Fruit fly (Drosophila melanogaster) whole organism, prepupa: ENCODE results near the gene CG16952.

Experiments
- Blimp-1 ChIP-seq: fragments of 200-800 bp; sonication (Bioruptor generic); optimal IDR thresholded peaks from 3 replicates; lab custom pipeline; 2017; ENCODE audit warnings: missing biosample characterization, missing genetic modification characterization, mild to moderate bottlenecking, moderate library complexity, missing genetic modification reagents
- CG11294 ChIP-seq: fragments of 200-800 bp; sonication (Bioruptor generic); IDR thresholded peaks from 2 replicates; pipeline ENCODE4 v1.3.6; 2022; ENCODE audit warnings: missing biosample characterization, missing genetic modification characterization
- CG11762 ChIP-seq: fragments of 200-800 bp; sonication (Bioruptor generic); optimal IDR thresholded peaks from 3 replicates; lab custom pipeline; 2016; ENCODE audit warnings: missing biosample characterization, missing genetic modification characterization; ENCODE audit not compliant: insufficient read depth
- CG11902 ChIP-seq: fragments of 200-800 bp; sonication (Bioruptor generic); optimal IDR thresholded peaks from 3 replicates; lab custom pipeline; 2016; ENCODE audit warnings: missing biosample characterization, missing genetic modification characterization
- CG15336 ChIP-seq: fragments of 200-800 bp; sonication (Bioruptor generic); IDR thresholded peaks from 2 replicates; pipeline ENCODE4 v1.3.6; 2022; ENCODE audit warnings: missing biosample characterization, missing genetic modification characterization
- CG1621 ChIP-seq: fragments of 200-800 bp; sonication (Bioruptor generic); optimal IDR thresholded peaks from 3 replicates; lab custom pipeline; 2018; ENCODE audit warnings: missing biosample characterization, mild to moderate bottlenecking, missing genetic modification characterization
- CG31627 ChIP-seq: fragments of 200-800 bp; sonication (Bioruptor generic); optimal IDR thresholded peaks from 3 replicates; lab custom pipeline; 2016; ENCODE audit warnings: missing biosample characterization, missing genetic modification characterization
- CG32006 ChIP-seq: fragments of 200-800 bp; sonication (Bioruptor generic); optimal IDR thresholded peaks from 3 replicates; lab custom pipeline; 2017; ENCODE audit warnings: missing biosample characterization, mild to moderate bottlenecking, missing genetic modification characterization
- CG34406 ChIP-seq: fragments of 200-800 bp; sonication (Bioruptor generic); optimal IDR thresholded peaks from 3 replicates; lab custom pipeline; 2016; ENCODE audit warnings: missing biosample characterization, missing genetic modification characterization
- CG3919 ChIP-seq: fragments of 200-800 bp; sonication (Bioruptor generic); optimal IDR thresholded peaks from 3 replicates; lab custom pipeline; 2016; ENCODE audit warnings: missing biosample characterization, missing genetic modification characterization
- CG4318 ChIP-seq: fragments of 200-800 bp; sonication (Bioruptor generic); optimal IDR thresholded peaks from 3 replicates; lab custom pipeline; 2017; ENCODE audit warnings: missing biosample characterization, mild to moderate bottlenecking, missing genetic modification characterization
- CG6163 ChIP-seq: fragments of 200-800 bp; sonication (Bioruptor generic); IDR thresholded peaks from 3 replicates; pipeline ENCODE4 v1.3.6; 2022; ENCODE audit warnings: missing biosample characterization, missing genetic modification characterization
- CG6792 ChIP-seq: fragments of 200-800 bp; sonication (Bioruptor generic); optimal IDR thresholded peaks from 3 replicates; lab custom pipeline; 2016; ENCODE audit warnings: missing biosample characterization, missing genetic modification characterization
- CG6854 ChIP-seq: fragments of 200-800 bp; sonication (Bioruptor generic); optimal IDR thresholded peaks from 2 replicates; lab custom pipeline; 2017; ENCODE audit warnings: missing biosample characterization, mild to moderate bottlenecking, missing genetic modification characterization
- CG8119 ChIP-seq: fragments of 200-800 bp; sonication (Bioruptor generic); IDR thresholded peaks from 3 replicates; pipeline ENCODE4 v1.3.6; 2022; ENCODE audit warnings: missing biosample characterization, missing genetic modification characterization
- CG8319 ChIP-seq: fragments of 200-800 bp; sonication (Bioruptor generic); optimal IDR thresholded peaks from 3 replicates; lab custom pipeline; 2016; ENCODE audit warnings: missing biosample characterization, missing genetic modification characterization
- CG8632 ChIP-seq: fragments of 200-800 bp; sonication (Bioruptor generic); optimal IDR thresholded peaks from 3 replicates; lab custom pipeline; 2016; ENCODE audit warnings: missing biosample characterization, missing genetic modification characterization
- CG9139 ChIP-seq: fragments of 200-800 bp; sonication (Bioruptor generic); optimal IDR thresholded peaks from 3 replicates; lab custom pipeline; 2017; ENCODE audit warnings: missing biosample characterization, mild to moderate bottlenecking, missing genetic modification characterization
- Eip75B ChIP-seq: fragments of 200-800 bp; sonication (Bioruptor generic); optimal IDR thresholded peaks from 3 replicates; lab custom pipeline; 2016; ENCODE audit warnings: missing biosample characterization, missing genetic modification characterization
- Eip78C ChIP-seq: fragments of 200-800 bp; sonication (Bioruptor generic); peaks from one replicate; lab custom pipeline; 2016; ENCODE audit warnings: missing biosample characterization, missing genetic modification characterization
- Eip93F ChIP-seq: fragments of 200-800 bp; sonication (Bioruptor generic); optimal IDR thresholded peaks from 2 replicates; lab custom pipeline; 2016; ENCODE audit warnings: missing biosample characterization, mild to moderate bottlenecking, missing genetic modification characterization
- Ets21C ChIP-seq: fragments of 200-800 bp; sonication (Bioruptor generic); optimal IDR thresholded peaks from 3 replicates; lab custom pipeline; 2016; ENCODE audit warnings: missing biosample characterization, missing genetic modification characterization
- Gug ChIP-seq: fragments of 200-800 bp; sonication (Bioruptor generic); IDR thresholded peaks from 2 replicates; pipeline ENCODE4 v1.3.6; 2022; ENCODE audit warnings: missing biosample characterization, missing genetic modification characterization
- Hr4 ChIP-seq: fragments of 200-800 bp; sonication (Bioruptor generic); optimal IDR thresholded peaks from 3 replicates; lab custom pipeline; 2016; ENCODE audit warnings: missing biosample characterization, missing genetic modification characterization
- Lpt ChIP-seq: fragments of 200-800 bp; sonication (Bioruptor generic); optimal IDR thresholded peaks from 3 replicates; lab custom pipeline; 2016; ENCODE audit warnings: missing biosample characterization, missing genetic modification characterization
- Met ChIP-seq: fragments of 200-800 bp; sonication (Bioruptor generic); optimal IDR thresholded peaks from 3 replicates; lab custom pipeline; 2016; ENCODE audit warnings: missing biosample characterization, missing genetic modification characterization
- OdsH ChIP-seq: fragments of 200-800 bp; sonication (Bioruptor generic); optimal IDR thresholded peaks from 3 replicates; lab custom pipeline; 2016; ENCODE audit warnings: missing biosample characterization, missing genetic modification characterization
- Smox ChIP-seq: fragments of 200-800 bp; sonication (Bioruptor generic); optimal IDR thresholded peaks from 3 replicates; lab custom pipeline; 2016; ENCODE audit warnings: missing biosample characterization, missing genetic modification characterization
- Sox102F ChIP-seq: fragments of 200-800 bp; sonication (Bioruptor generic); optimal IDR thresholded peaks from 2 replicates; lab custom pipeline; 2016; ENCODE audit warnings: missing biosample characterization, mild to moderate bottlenecking, missing genetic modification characterization
- Sox15 ChIP-seq: fragments of 200-800 bp; sonication (Bioruptor generic); optimal IDR thresholded peaks from 3 replicates; lab custom pipeline; 2016; ENCODE audit warnings: missing biosample characterization, missing genetic modification characterization
- achi ChIP-seq: fragments of 200-800 bp; sonication (Bioruptor generic); optimal IDR thresholded peaks from 3 replicates; lab custom pipeline; 2016; ENCODE audit warnings: missing biosample characterization, missing genetic modification characterization
- acj6 ChIP-seq: fragments of 200-800 bp; sonication (Bioruptor generic); optimal IDR thresholded peaks from 3 replicates; lab custom pipeline; 2016; ENCODE audit warnings: missing biosample characterization, missing genetic modification characterization
- cyc ChIP-seq: fragments of 200-800 bp; sonication (Bioruptor generic); optimal IDR thresholded peaks from 3 replicates; lab custom pipeline; 2016; ENCODE audit warnings: missing biosample characterization, missing genetic modification characterization
- dsx ChIP-seq: fragments of 200-800 bp; optimal IDR thresholded peaks from 3 replicates; lab custom pipeline; 2019; ENCODE audit warnings: missing biosample characterization, mild to moderate bottlenecking, missing genetic modification characterization, moderate library complexity; ENCODE audit not compliant: poor library complexity, severe bottlenecking
- eg ChIP-seq: fragments of 200-800 bp; sonication (Bioruptor generic); IDR thresholded peaks from 3 replicates; pipeline ENCODE4 v1.3.6; 2022; ENCODE audit warnings: missing biosample characterization, missing genetic modification characterization
- esn ChIP-seq: fragments of 200-800 bp; sonication (Bioruptor generic); optimal IDR thresholded peaks from 2 replicates; lab custom pipeline; 2016; ENCODE audit warnings: missing biosample characterization, mild to moderate bottlenecking, missing genetic modification characterization, moderate library complexity
- fd59A ChIP-seq: fragments of 200-800 bp; sonication (Bioruptor generic); optimal IDR thresholded peaks from 2 replicates; lab custom pipeline; 2017; ENCODE audit warnings: missing biosample characterization, mild to moderate bottlenecking, missing genetic modification characterization, missing genetic modification reagents
- fd85E ChIP-seq: fragments of 200-800 bp; sonication (Bioruptor generic); optimal IDR thresholded peaks from 3 replicates; lab custom pipeline; 2016; ENCODE audit warnings: missing biosample characterization, missing genetic modification characterization
- fkh ChIP-seq: fragments of 200-800 bp; sonication (Bioruptor generic); optimal IDR thresholded peaks from 3 replicates; lab custom pipeline; 2017; ENCODE audit warnings: missing biosample characterization, mild to moderate bottlenecking, missing genetic modification characterization, moderate library complexity
- lz ChIP-seq: fragments of 200-800 bp; sonication (Bioruptor generic); optimal IDR thresholded peaks from 3 replicates; lab custom pipeline; 2016; ENCODE audit warnings: missing biosample characterization, missing genetic modification characterization
- pdm3 ChIP-seq: fragments of 200-800 bp; sonication (Bioruptor generic); optimal IDR thresholded peaks from 3 replicates; lab custom pipeline; 2016; ENCODE audit warnings: missing biosample characterization, missing genetic modification characterization
- spab ChIP-seq: fragments of 200-800 bp; sonication (Bioruptor generic); optimal IDR thresholded peaks from 2 replicates; lab custom pipeline; 2017; ENCODE audit warnings: missing biosample characterization, mild to moderate bottlenecking, missing genetic modification characterization, missing genetic modification reagents
- svp ChIP-seq: fragments of 200-800 bp; sonication (Bioruptor generic); peaks from one replicate; lab custom pipeline; 2016; ENCODE audit warnings: missing biosample characterization, missing genetic modification characterization
- topi ChIP-seq: fragments of 200-800 bp; sonication (Bioruptor generic); optimal IDR thresholded peaks from 3 replicates; lab custom pipeline; 2016; ENCODE audit warnings: missing biosample characterization, missing genetic modification characterization
- vri ChIP-seq: fragments of 200-800 bp; sonication (Bioruptor generic); optimal IDR thresholded peaks from 3 replicates; lab custom pipeline; 2016; ENCODE audit warnings: missing biosample characterization, mild to moderate bottlenecking, missing genetic modification characterization

The CG16952 gene

dm6 chrX:15844139-15844538, 25.8 kb upstream of the CG16952 start, which contains the start of the genes ArgRS and CG8578 (continued):
- TF ChIP-seq CG4318 (GFP tag; lab: Kevin White, UChicago) (no peak), CG8632 (GFP tag; lab: Kevin White, UChicago) (no peak), Lpt (GFP tag; lab: Kevin White, UChicago) (no peak), achi (GFP tag; lab: Kevin White, UChicago) (no peak), CG11762 (GFP tag; lab: Kevin White, UChicago) (peak; percentile 29), Gug (GFP tag; lab: Robert Waterston, UW) (peak; percentile 78), lz (peak; percentile 74)
- TF ChIP-seq, all 60 proteins: peak for 23

dm6 chrX:15849021-15849420, 21.0 kb upstream of the CG16952 start, which contains the start of gene sun:
Gene sun (minus strand): TSS chrX:15849258.
- TF ChIP-seq lz (no peak), CG4318 (GFP tag; lab: Kevin White, UChicago) (no peak), Sox15 (GFP tag; lab: Kevin White, UChicago) (no peak), svp (peak; percentile 6), Ets21C (GFP tag; lab: Kevin White, UChicago) (no peak), CG6854 (GFP tag; lab: Kevin White, UChicago) (no peak), CG8632 (GFP tag; lab: Kevin White, UChicago) (no peak), fd85E (GFP tag; lab: Kevin White, UChicago) (no peak), Eip93F (GFP tag; lab: Kevin White, UChicago) (no peak), CG31627 (GFP tag; lab: Kevin White, UChicago) (no peak), Blimp-1 (GFP tag; lab: Kevin White, UChicago) (no peak), Eip78C (GFP tag; lab: Kevin White, UChicago) (peak; percentile 31), Met (GFP tag; lab: Kevin White, UChicago) (no peak), CG15336 (no peak), spab (no peak), OdsH (GFP tag; lab: Kevin White, UChicago) (no peak), pdm3 (GFP tag; lab: Kevin White, UChicago) (no peak), CG34406 (GFP tag; lab: Kevin White, UChicago) (no peak), eg (no peak), CG9139 (GFP tag; lab: Kevin White, UChicago) (no peak), Gug (GFP tag; lab: Robert Waterston, UW) (no peak), achi (GFP tag; lab: Kevin White, UChicago) (no peak), CG1621 (no peak), CG11902 (GFP tag; lab: Kevin White, UChicago) (no peak), vri (GFP tag; lab: Kevin White, UChicago) (peak; percentile 77), CG32006 (GFP tag; lab: Kevin White, UChicago) (no peak)
- TF ChIP-seq, all 60 proteins: peak for 3

DNA sequence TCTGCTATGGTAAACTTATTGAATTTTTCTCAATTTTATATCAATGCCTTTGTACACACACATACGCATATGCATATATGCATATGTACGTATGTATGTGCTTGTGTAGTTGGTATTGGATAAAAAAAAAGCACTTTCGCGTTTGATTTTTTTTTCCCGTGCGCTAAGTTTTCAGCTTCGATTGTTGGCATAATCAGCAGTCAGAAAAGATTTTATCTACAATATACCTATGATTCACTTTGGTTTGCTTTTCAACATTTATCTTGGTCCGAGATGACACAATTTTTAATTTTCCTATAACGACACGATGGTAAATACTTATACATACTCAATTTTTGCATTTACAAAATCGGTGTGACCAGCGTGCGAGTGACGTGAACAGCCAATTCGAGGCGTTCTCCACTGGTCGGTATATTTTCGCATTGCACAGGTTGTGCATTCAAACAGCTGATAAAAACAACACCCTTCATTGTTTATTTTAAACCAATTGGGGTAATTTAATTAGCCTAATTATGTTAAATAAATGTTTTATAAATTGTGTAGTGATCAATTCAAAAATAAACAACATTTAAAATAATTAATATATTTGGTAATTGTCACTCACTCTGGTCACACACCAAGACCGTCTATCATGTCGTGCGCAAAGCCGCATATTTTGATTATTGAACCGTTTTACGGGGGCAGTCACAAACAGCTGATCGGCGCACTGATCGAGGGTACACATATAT, 17.0 kb upstream of the CG16952 start, which contains the start of the genes UBL3 and CG15914:
Gene UBL3 (minus strand): TSS at position 361 of the 728 bp plus-strand sequence.
Gene CG15914 (plus strand): TSS at position 607 of the 728 bp plus-strand sequence.
- TF ChIP-seq Blimp-1 (GFP tag; lab: Kevin White, UChicago) = no peak
- no peak for TF ChIP-seq CG8319 (GFP tag; lab: Kevin White, UChicago)
- TF ChIP-seq CG11762 (GFP tag; lab: Kevin White, UChicago) = no peak
- TF ChIP-seq CG8119 (GFP tag; lab: Robert Waterston, UW) = no peak
- no peak for TF ChIP-seq acj6 (GFP tag; lab: Kevin White, UChicago)
- TF ChIP-seq CG4318 (GFP tag; lab: Kevin White, UChicago) = no peak
- no peak for TF ChIP-seq Ets21C (GFP tag; lab: Kevin White, UChicago)
- peak; percentile 82 for TF ChIP-seq Eip78C (GFP tag; lab: Kevin White, UChicago)
- peak; percentile 19 for TF ChIP-seq fd85E (GFP tag; lab: Kevin White, UChicago)
- no peak for TF ChIP-seq Sox15 (GFP tag; lab: Kevin White, UChicago)
- TF ChIP-seq CG6163 = no peak
- no peak for TF ChIP-seq achi (GFP tag; lab: Kevin White, UChicago)
- TF ChIP-seq Eip75B (GFP tag; lab: Kevin White, UChicago) = peak; percentile 16
- TF ChIP-seq dsx (GFP tag; lab: Kevin White, UChicago) = no peak
- no peak for TF ChIP-seq Smox
- TF ChIP-seq esn (GFP tag; lab: Kevin White, UChicago) = peak; percentile 34
- no peak for TF ChIP-seq cyc (GFP tag; lab: Kevin White, UChicago)
- no peak for TF ChIP-seq Hr4
- TF ChIP-seq Sox102F (GFP tag; lab: Kevin White, UChicago) = no peak
- no peak for TF ChIP-seq CG6792 (GFP tag; lab: Kevin White, UChicago)
- TF ChIP-seq CG9139 (GFP tag; lab: Kevin White, UChicago) = no peak
- peak; percentile 59 for TF ChIP-seq fkh (GFP tag; lab: Kevin White, UChicago)
- TF ChIP-seq CG11294 (GFP tag; lab: Robert Waterston, UW) = no peak
- TF ChIP-seq fd59A (GFP tag; lab: Kevin White, UChicago) = no peak
- no peak for TF ChIP-seq Met (GFP tag; lab: Kevin White, UChicago)
- no peak for TF ChIP-seq CG3919
- TF ChIP-seq topi = peak; percentile 1
- no peak for TF ChIP-seq Lpt (GFP tag; lab: Kevin White, UChicago)
- no peak for TF ChIP-seq CG34406 (GFP tag; lab: Kevin White, UChicago)
- TF ChIP-seq Eip93F (GFP tag; lab: Kevin White, UChicago) = peak; percentile 66
